Fruit fly (Drosophila melanogaster) whole organism, embryonic: Measurements from ENCODE around the gene CG14966.
A peak's percentile ranks its signal among the peaks of the same experiment; 100 is the strongest.

Experiments used
- Asciz ChIP-seq: fragments of 200-800 bp; sonication (Bioruptor generic); optimal IDR thresholded peaks from 2 replicates; lab custom pipeline; 2017; ENCODE audit warnings: missing biosample characterization, mild to moderate bottlenecking, missing genetic modification characterization, missing genetic modification reagents
- BEAF-32 ChIP-seq: fragments of 200-800 bp; sonication (Bioruptor generic); optimal IDR thresholded peaks from 3 replicates; lab custom pipeline; 2017; ENCODE audit warnings: missing biosample characterization, missing genetic modification characterization, mild to moderate bottlenecking, moderate library complexity, missing genetic modification reagents
- Bdp1 ChIP-seq: fragments of 200-800 bp; sonication (Bioruptor generic); optimal IDR thresholded peaks from 3 replicates; lab custom pipeline; 2016; ENCODE audit warnings: missing biosample characterization, missing genetic modification characterization
- Blimp-1 ChIP-seq: fragments of 200-800 bp; sonication (Bioruptor generic); optimal IDR thresholded peaks from 3 replicates; lab custom pipeline; 2018; ENCODE audit warnings: missing biosample characterization, missing genetic modification characterization, mild to moderate bottlenecking, moderate library complexity, missing genetic modification reagents
- CG10209 ChIP-seq: fragments of 200-800 bp; sonication (Bioruptor generic); optimal IDR thresholded peaks from 3 replicates; lab custom pipeline; 2017; ENCODE audit warnings: missing biosample characterization, mild to moderate bottlenecking, missing genetic modification characterization, missing genetic modification reagents
- CG10565 ChIP-seq: fragments of 200-800 bp; sonication (Bioruptor generic); optimal IDR thresholded peaks from 3 replicates; lab custom pipeline; 2016; ENCODE audit warnings: missing biosample characterization, mild to moderate bottlenecking, missing genetic modification characterization
- CG10654 ChIP-seq: fragments of 200-800 bp; sonication (Bioruptor generic); optimal IDR thresholded peaks from 2 replicates; lab custom pipeline; 2016; ENCODE audit warnings: missing biosample characterization, missing genetic modification characterization
- CG10979 ChIP-seq: fragments of 200-800 bp; sonication (Bioruptor generic); optimal IDR thresholded peaks from 2 replicates; lab custom pipeline; 2018; ENCODE audit warnings: missing biosample characterization, mild to moderate bottlenecking, missing genetic modification characterization, moderate library complexity
- CG14441 ChIP-seq: fragments of 200-800 bp; sonication (Bioruptor generic); IDR thresholded peaks from 2 replicates; pipeline ENCODE4 v1.3.6; 2022; ENCODE audit warnings: missing biosample characterization, missing genetic modification characterization
- CG1529 ChIP-seq: fragments of 200-800 bp; sonication (Bioruptor generic); optimal IDR thresholded peaks from 3 replicates; lab custom pipeline; 2018; ENCODE audit warnings: missing biosample characterization, missing genetic modification characterization
- CG15601 ChIP-seq: fragments of 200-800 bp; sonication (Bioruptor generic); optimal IDR thresholded peaks from 3 replicates; lab custom pipeline; 2019; ENCODE audit warnings: missing biosample characterization, mild to moderate bottlenecking, missing genetic modification characterization, moderate library complexity
- CG1603 ChIP-seq: fragments of 200-800 bp; sonication (Bioruptor generic); optimal IDR thresholded peaks from 2 replicates; lab custom pipeline; 2019; ENCODE audit warnings: missing biosample characterization, mild to moderate bottlenecking, missing genetic modification characterization, moderate library complexity
- CG17385 ChIP-seq: fragments of 200-800 bp; sonication (Bioruptor generic); optimal IDR thresholded peaks from 3 replicates; lab custom pipeline; 2018; ENCODE audit warnings: missing biosample characterization, mild to moderate bottlenecking, missing genetic modification characterization
- CG17568 ChIP-seq: fragments of 200-800 bp; sonication (Bioruptor generic); optimal IDR thresholded peaks from 2 replicates; lab custom pipeline; 2018; ENCODE audit warnings: missing biosample characterization, mild to moderate bottlenecking, missing genetic modification characterization, moderate library complexity
- CG17612 ChIP-seq: fragments of 200-800 bp; sonication (Bioruptor generic); IDR thresholded peaks from 2 replicates; pipeline ENCODE4 v1.3.6; 2022; ENCODE audit warnings: missing biosample characterization, missing genetic modification characterization
- CG18262 ChIP-seq: fragments of 200-800 bp; optimal IDR thresholded peaks from 3 replicates; lab custom pipeline; 2019; ENCODE audit warnings: missing biosample characterization, mild to moderate bottlenecking, missing genetic modification characterization, moderate library complexity
- CG2875 ChIP-seq: fragments of 200-800 bp; sonication (Bioruptor generic); optimal IDR thresholded peaks from 2 replicates; lab custom pipeline; 2017; ENCODE audit warnings: missing biosample characterization, mild to moderate bottlenecking, missing genetic modification characterization, missing genetic modification reagents
- CG32772 ChIP-seq: fragments of 200-800 bp; sonication (Bioruptor generic); IDR thresholded peaks from 2 replicates; pipeline ENCODE4 v1.3.6; 2022; ENCODE audit warnings: missing biosample characterization, missing genetic modification characterization
- CG6765 ChIP-seq: fragments of 200-800 bp; sonication (Bioruptor generic); optimal IDR thresholded peaks from 3 replicates; lab custom pipeline; 2017; ENCODE audit warnings: missing biosample characterization, mild to moderate bottlenecking, missing genetic modification characterization
- CG7786 ChIP-seq: fragments of 200-800 bp; sonication (Bioruptor generic); optimal IDR thresholded peaks from 2 replicates; lab custom pipeline; 2016; ENCODE audit warnings: missing biosample characterization, missing genetic modification characterization
- CG8290 ChIP-seq, 3 experiments: fragments of 200-800 bp; sonication (Bioruptor generic); optimal IDR thresholded peaks; 2 replicates each; lab custom pipeline; 2016 to 2019; ENCODE audit warnings: missing biosample characterization in 3 of 3, missing genetic modification characterization in 3 of 3, mild to moderate bottlenecking in 2 of 3, moderate library complexity in 1 of 3
- CG8388 ChIP-seq: fragments of 200-800 bp; sonication (Bioruptor generic); optimal IDR thresholded peaks from 2 replicates; lab custom pipeline; 2019; ENCODE audit warnings: missing biosample characterization, mild to moderate bottlenecking, missing genetic modification characterization, moderate library complexity
- Doc2 ChIP-seq: fragments of 200-800 bp; sonication (Bioruptor generic); IDR thresholded peaks from 2 replicates; pipeline ENCODE4 v1.3.6; 2022; ENCODE audit warnings: missing biosample characterization, missing genetic modification characterization
- Drgx ChIP-seq: fragments of 200-800 bp; sonication (Bioruptor generic); IDR thresholded peaks from 2 replicates; pipeline ENCODE4 v1.3.6; 2022; ENCODE audit warnings: missing biosample characterization, missing genetic modification characterization
- HLH54F ChIP-seq: fragments of 200-800 bp; sonication (Bioruptor generic); optimal IDR thresholded peaks from 3 replicates; lab custom pipeline; 2016; ENCODE audit warnings: missing biosample characterization, missing genetic modification characterization
- Hr3 ChIP-seq: fragments of 200-800 bp; sonication (Bioruptor generic); optimal IDR thresholded peaks from 3 replicates; lab custom pipeline; 2016; ENCODE audit warnings: missing biosample characterization, missing genetic modification characterization
- Hr78 ChIP-seq, 2 experiments: fragments of 200-800 bp in 1 of 2; fragments of >200 bp in 1 of 2; sonication (Bioruptor generic) in 1 of 2; optimal IDR thresholded peaks; 2 replicates each; lab custom pipeline; 2017 to 2019; ENCODE audit warnings: missing biosample characterization in 2 of 2, missing genetic modification characterization in 2 of 2, mild to moderate bottlenecking in 1 of 2, moderate library complexity in 1 of 2
- MBD-R2 ChIP-seq: fragments of 200-800 bp; sonication (Bioruptor generic); IDR thresholded peaks from 2 replicates; pipeline ENCODE4 v1.3.6; 2022; ENCODE audit warnings: missing biosample characterization, missing genetic modification characterization
- Med ChIP-seq: fragments of 200-800 bp; sonication (Bioruptor generic); peaks from one replicate; lab custom pipeline; 2016; ENCODE audit warnings: missing biosample characterization, missing genetic modification characterization, mild to moderate bottlenecking, inconsistent platforms, moderate library complexity
- Ssrp ChIP-seq: fragments of 200-800 bp; sonication (Bioruptor generic); optimal IDR thresholded peaks from 2 replicates; lab custom pipeline; 2018; ENCODE audit warnings: missing biosample characterization, mild to moderate bottlenecking, missing genetic modification characterization, moderate library complexity
- az2 ChIP-seq: fragments of 200-800 bp; sonication (Bioruptor generic); optimal IDR thresholded peaks from 3 replicates; lab custom pipeline; 2016; ENCODE audit warnings: missing biosample characterization, missing genetic modification characterization
- ci ChIP-seq: fragments of 200-800 bp; sonication (Bioruptor generic); IDR thresholded peaks from 3 replicates; pipeline ENCODE4 v1.3.6; 2022; ENCODE audit warnings: missing biosample characterization, missing genetic modification characterization
- da ChIP-seq: fragments of 200-800 bp; sonication (Bioruptor generic); optimal IDR thresholded peaks from 2 replicates; lab custom pipeline; 2016; ENCODE audit warnings: missing biosample characterization, missing genetic modification characterization
- dimm ChIP-seq: fragments of 200-800 bp; sonication (Bioruptor generic); IDR thresholded peaks from 2 replicates; pipeline ENCODE4 v1.3.6; 2022; ENCODE audit warnings: missing biosample characterization, missing genetic modification characterization
- dmrt11E ChIP-seq: fragments of 200-800 bp; sonication (Bioruptor generic); optimal IDR thresholded peaks from 3 replicates; lab custom pipeline; 2018; ENCODE audit warnings: missing biosample characterization, mild to moderate bottlenecking, missing genetic modification characterization, moderate library complexity
- ems ChIP-seq: fragments of 200-800 bp; sonication (Bioruptor generic); optimal IDR thresholded peaks from 3 replicates; lab custom pipeline; 2016; ENCODE audit warnings: missing biosample characterization, missing genetic modification characterization
- fd96Cb ChIP-seq: fragments of 200-800 bp; sonication (Bioruptor generic); optimal IDR thresholded peaks from 2 replicates; lab custom pipeline; 2018; ENCODE audit warnings: missing biosample characterization, mild to moderate bottlenecking, missing genetic modification characterization, moderate library complexity
- nerfin-2 ChIP-seq: fragments of 200-800 bp; sonication (Bioruptor generic); IDR thresholded peaks from 2 replicates; pipeline ENCODE4 v1.3.6; 2022; ENCODE audit warnings: missing biosample characterization, missing genetic modification characterization; ENCODE audit not compliant: partially characterized antibody
- oc ChIP-seq: fragments of 200-800 bp; sonication (Bioruptor generic); optimal IDR thresholded peaks from 2 replicates; lab custom pipeline; 2018; ENCODE audit warnings: missing biosample characterization, mild to moderate bottlenecking, missing genetic modification characterization, moderate library complexity
- pros ChIP-seq: fragments of 200-800 bp; sonication (Bioruptor generic); optimal IDR thresholded peaks from 3 replicates; lab custom pipeline; 2019; ENCODE audit warnings: missing biosample characterization, mild to moderate bottlenecking, missing genetic modification characterization, moderate library complexity
- pum ChIP-seq: fragments of 200-800 bp; sonication (Bioruptor generic); optimal IDR thresholded peaks from 2 replicates; lab custom pipeline; 2016; ENCODE audit warnings: missing biosample characterization, missing genetic modification characterization
- repo ChIP-seq: fragments of 200-800 bp; sonication (Bioruptor generic); optimal IDR thresholded peaks from 2 replicates; lab custom pipeline; 2016; ENCODE audit warnings: missing biosample characterization, missing genetic modification characterization
- rib ChIP-seq: fragments of 200-800 bp; sonication (Bioruptor generic); IDR thresholded peaks from 2 replicates; pipeline ENCODE4 v1.3.6; 2022; ENCODE audit warnings: missing biosample characterization, missing genetic modification characterization
- sob ChIP-seq: fragments of 200-800 bp; sonication (Bioruptor generic); IDR thresholded peaks from 2 replicates; pipeline ENCODE4 v1.3.6; 2022; ENCODE audit warnings: missing biosample characterization, missing genetic modification characterization
- stwl ChIP-seq: fragments of 200-800 bp; sonication (Bioruptor generic); optimal IDR thresholded peaks from 3 replicates; lab custom pipeline; 2018; ENCODE audit warnings: missing biosample characterization, mild to moderate bottlenecking, missing genetic modification characterization, moderate library complexity
- tap ChIP-seq: fragments of 200-800 bp; optimal IDR thresholded peaks from 3 replicates; lab custom pipeline; 2019; ENCODE audit warnings: missing biosample characterization, mild to moderate bottlenecking, missing genetic modification characterization, moderate library complexity
- tio ChIP-seq: fragments of 200-800 bp; sonication (Bioruptor generic); optimal IDR thresholded peaks from 2 replicates; lab custom pipeline; 2017; ENCODE audit warnings: missing biosample characterization, missing genetic modification characterization, inconsistent platforms
- toy ChIP-seq: fragments of 200-800 bp; sonication (Bioruptor generic); IDR thresholded peaks from 2 replicates; pipeline ENCODE4 v1.3.6; 2022; ENCODE audit warnings: missing biosample characterization, missing genetic modification characterization
- zfh1 ChIP-seq: fragments of 200-800 bp; sonication (Bioruptor generic); IDR thresholded peaks from 3 replicates; pipeline ENCODE4 v1.3.6; 2022; ENCODE audit warnings: missing biosample characterization, missing genetic modification characterization

The CG14966 gene

dm6 chr3L:3240597-3241367, 43.4 kb upstream of the CG14966 start (continued):
- TF ChIP-seq Med (GFP tag; lab: Kevin White, UChicago) (peak; percentile 56), CG1603 (tag; lab: Kevin White, UChicago) (peak; percentile 2), repo (GFP tag; lab: Kevin White, UChicago) (no peak), CG15601 (peak; percentile 36), Ssrp (peak; percentile 56), Asciz (no peak), CG6765 (GFP tag; lab: Kevin White, UChicago) (no peak), Doc2 (GFP tag; lab: Robert Waterston, UW) (no peak), CG14441 (GFP tag; lab: Robert Waterston, UW) (peak; percentile 18; the same call in 1 of the 2 replicates), CG18262 (tag; lab: Kevin White, UChicago) (peak; percentile 45), sob (GFP tag; lab: Robert Waterston, UW) (no peak), Hr3 (peak; percentile 25), oc (tag; lab: Kevin White, UChicago) (no peak), nerfin-2 (no peak), HLH54F (GFP tag; lab: Kevin White, UChicago) (no peak), BEAF-32 (GFP tag; lab: Kevin White, UChicago) (no peak), CG2875 (GFP tag; lab: Kevin White, UChicago) (no peak), Blimp-1 (GFP tag; lab: Kevin White, UChicago) (peak; percentile 15), ci (GFP tag; lab: Robert Waterston, UW) (0 out of 3 replicates have a peak, but pooled peaks have one; percentile 43), Hr78 (GFP tag; optimal IDR thresholded peaks at IDR 0.05; lab: Kevin White, UChicago) (peak in 1 of 2 experiments; percentile 38), CG7786 (GFP tag; lab: Kevin White, UChicago) (no peak), CG10209 (peak; percentile 12), CG1529 (GFP tag; lab: Kevin White, UChicago) (no peak), CG17612 (GFP tag; lab: Robert Waterston, UW) (no peak), tap (tag; lab: Kevin White, UChicago) (peak; percentile 44), CG8290 (GFP tag; optimal IDR thresholded peaks at IDR 0.05; lab: Kevin White, UChicago) (no peak), CG8290 (tag; optimal IDR thresholded peaks at IDR 0.05; lab: Kevin White, UChicago) (no peak), rib (GFP tag; lab: Robert Waterston, UW) (no peak), zfh1 (GFP tag; lab: Robert Waterston, UW) (no peak), ems (no peak), CG17568 (GFP tag; lab: Kevin White, UChicago) (no peak), pros (no peak), az2 (GFP tag; lab: Kevin White, UChicago) (peak; percentile 29), CG8388 (GFP tag; lab: Kevin White, UChicago) (peak; percentile 30), stwl (tag; lab: Kevin White, UChicago) (no peak), MBD-R2 (no peak), dmrt11E (tag; lab: Kevin White, UChicago) (peak; percentile 55), fd96Cb (tag; lab: Kevin White, UChicago) (peak; percentile 38), toy (no peak), tio (no peak), CG17385 (GFP tag; lab: Kevin White, UChicago) (peak; percentile 49), pum (GFP tag; lab: Kevin White, UChicago) (no peak), CG10565 (GFP tag; lab: Kevin White, UChicago) (no peak), Bdp1 (GFP tag; lab: Kevin White, UChicago) (no peak), Drgx (peak; percentile 84), CG32772 (GFP tag; lab: Robert Waterston, UW) (no peak), dimm (GFP tag; lab: Robert Waterston, UW) (peak; percentile 6; the same call in 1 of the 2 replicates), da (no peak), CG10654 (GFP tag; lab: Kevin White, UChicago) (no peak), CG10979 (tag; lab: Kevin White, UChicago) (peak; percentile 34)
